Fruit fly (Drosophila melanogaster) whole organism, larva: Measurements from ENCODE around the gene CG45073.

ENCODE experiments used
- noc ChIP-seq: fragments of 200-800 bp; sonication (Bioruptor generic); optimal IDR thresholded peaks from 3 replicates; lab custom pipeline; 2019; ENCODE audit warnings: missing biosample characterization, mild to moderate bottlenecking, missing genetic modification characterization, moderate library complexity

Gene CG45073

DNA sequence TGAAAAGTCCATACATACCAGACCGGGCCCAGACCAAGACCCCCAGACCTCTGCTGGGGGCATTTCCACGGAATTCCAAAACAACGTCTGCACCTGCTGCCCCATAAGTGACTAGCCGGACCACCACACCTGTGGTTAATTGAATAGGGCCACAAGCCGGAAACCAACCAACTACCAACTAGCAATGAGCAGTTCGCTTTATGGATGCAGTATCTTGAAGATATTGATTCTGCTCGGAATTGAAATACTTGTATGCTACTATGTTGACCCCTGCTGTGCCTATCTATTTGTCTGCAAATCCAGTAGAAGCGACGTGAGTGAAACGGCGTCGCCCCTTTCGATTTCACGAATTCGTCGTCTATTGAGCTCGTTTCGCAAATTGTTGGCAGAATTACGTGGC, 28.7 kb downstream of the CG45073 start:
- TF ChIP-seq noc (tag; lab: Kevin White, UChicago): peak; percentile 79

DNA sequence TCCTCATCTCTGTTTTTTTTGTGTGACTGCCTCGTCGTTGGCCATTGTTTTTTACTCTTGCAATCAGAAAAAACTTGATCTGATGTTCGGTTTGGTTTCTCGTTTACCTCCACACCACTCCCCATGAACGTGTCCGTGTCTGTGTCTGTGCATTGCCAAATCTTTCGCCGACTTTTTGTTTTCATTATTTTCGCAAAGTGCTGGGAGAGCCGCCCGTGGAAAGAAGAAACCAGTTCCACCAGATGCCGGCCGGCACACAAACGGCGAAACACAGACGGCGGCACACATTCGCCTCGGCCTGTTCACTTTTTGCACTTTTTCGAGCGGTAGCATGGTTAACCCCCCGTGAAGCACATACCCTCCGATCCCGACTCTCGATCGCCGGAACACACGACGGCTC, 29.2 kb downstream of the CG45073 start:
- no peak for TF ChIP-seq noc (tag; lab: Kevin White, UChicago)

DNA sequence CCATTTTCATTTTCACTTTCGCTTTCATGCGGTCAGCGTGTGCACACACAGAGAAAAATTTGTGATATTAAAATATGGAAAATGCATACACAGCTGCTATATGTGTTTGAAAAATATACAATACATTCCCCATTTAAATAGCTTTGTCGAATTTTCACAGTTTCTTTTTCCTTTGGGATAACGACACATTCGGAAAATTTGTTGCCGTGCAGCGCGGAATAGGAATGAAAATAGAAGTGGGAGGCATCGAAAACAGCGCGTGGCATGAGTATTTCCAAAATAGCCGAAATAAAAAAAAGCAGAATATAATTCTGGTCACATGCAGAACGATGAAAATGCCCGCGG, 31.9 kb downstream of the CG45073 start:
- peak; percentile 65 for TF ChIP-seq noc (tag; lab: Kevin White, UChicago)

dm6 chr3R:30091795-30092699, 32.5 kb downstream of the CG45073 start:
- no peak for TF ChIP-seq noc (tag; lab: Kevin White, UChicago)

DNA sequence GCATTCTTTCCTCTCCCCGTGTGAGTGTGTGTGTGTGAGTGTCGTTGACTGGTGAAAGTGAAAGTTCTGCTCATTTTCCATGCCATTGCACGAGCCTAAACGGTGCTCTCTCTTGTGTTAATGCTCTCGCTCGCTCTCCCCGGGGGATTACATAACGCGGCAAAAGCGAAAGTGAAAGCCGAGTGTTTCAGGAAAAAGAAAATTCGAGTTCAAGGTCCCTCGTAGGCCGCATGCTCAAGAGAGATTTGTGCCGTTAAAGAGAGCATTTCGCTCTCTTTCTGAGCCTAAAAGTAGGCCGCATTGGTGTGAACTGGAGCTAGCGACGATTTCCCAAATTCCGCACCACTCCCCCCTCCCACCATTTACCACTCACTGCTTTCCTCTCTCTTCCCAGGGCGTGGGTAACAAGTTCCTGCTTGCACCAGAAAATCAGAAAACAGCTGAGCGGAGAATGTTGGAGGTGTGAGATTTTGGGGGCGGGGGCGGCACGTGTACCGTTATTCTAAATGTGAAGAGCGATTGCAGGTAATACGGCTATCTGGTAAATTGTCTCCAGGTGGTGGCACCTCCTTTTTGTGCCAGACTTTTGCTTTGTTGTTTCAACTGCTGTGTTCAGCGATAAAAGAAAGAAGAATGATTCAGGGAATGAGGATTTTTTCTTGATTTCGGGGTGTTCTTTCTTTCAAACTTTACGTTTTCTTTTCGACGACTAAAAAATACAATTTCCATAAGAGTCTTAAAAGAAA, 34.1 kb downstream of the CG45073 start:
- TF ChIP-seq noc (tag; lab: Kevin White, UChicago): no peak

DNA sequence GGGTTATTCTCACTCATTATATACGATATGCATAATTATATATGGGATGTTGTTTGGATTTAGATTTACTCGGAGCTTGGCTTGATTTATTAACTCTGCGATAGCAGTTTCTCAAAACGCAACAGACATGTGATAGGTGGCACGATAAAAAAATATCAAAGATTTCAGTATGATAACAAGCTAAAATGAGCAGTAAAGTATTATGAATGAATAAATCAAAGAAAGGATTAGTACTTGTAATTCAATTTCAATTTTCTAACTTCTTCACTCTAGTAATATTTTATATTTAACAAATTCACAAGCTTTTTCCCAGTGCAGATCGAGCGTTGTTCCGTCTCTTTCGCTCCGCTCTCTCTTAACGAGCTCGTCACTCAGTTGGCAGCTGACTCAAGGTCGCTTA, 40.4 kb downstream of the CG45073 start:
- TF ChIP-seq noc (tag; lab: Kevin White, UChicago): peak; percentile 20

- no peak for TF ChIP-seq noc (tag; lab: Kevin White, UChicago)
These were observed 41.3 kb downstream of the CG45073 start for dm6 chr3R:30083215-30083614.

DNA sequence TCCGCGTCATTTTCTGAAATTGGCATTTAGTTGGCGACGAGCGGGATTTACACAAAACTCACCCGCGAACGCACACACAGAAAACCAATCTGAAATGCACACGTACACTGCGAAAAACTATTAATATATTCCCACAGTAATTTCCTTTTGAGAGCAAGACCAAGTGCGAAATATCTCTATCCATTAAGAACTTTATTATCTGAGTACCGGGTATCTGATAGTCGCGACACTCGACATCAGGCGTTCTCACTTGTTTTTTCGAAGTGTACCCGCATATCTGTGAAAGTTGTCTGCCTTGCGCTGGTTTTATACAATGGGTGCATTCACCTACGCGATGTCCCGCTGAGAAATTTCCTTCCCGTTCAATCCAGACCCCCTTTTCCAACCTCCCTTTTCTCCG, 48.4 kb downstream of the CG45073 start:
- TF ChIP-seq noc (tag; lab: Kevin White, UChicago): no peak
